Worm (Caenorhabditis elegans) whole organism, late embryonic: ENCODE measurements around the gene cpr-6.

ENCODE experiments used
- Y22D7AL.16 ChIP-seq: sonication (generic microtip); optimal IDR thresholded peaks from 2 replicates; lab custom pipeline; 2016; ENCODE audit warnings: missing genetic modification characterization, missing compliant biosample characterization
- ama-1 ChIP-seq: fragments of 150-350 bp; optimal IDR thresholded peaks from 2 replicates; lab custom pipeline; 2014
- ceh-48 ChIP-seq: sonication (generic microtip); optimal IDR thresholded peaks from 2 replicates; lab custom pipeline; 2016; ENCODE audit warnings: missing genetic modification characterization, inconsistent platforms, missing compliant biosample characterization
- dve-1 ChIP-seq: sonication (generic microtip); optimal IDR thresholded peaks from 2 replicates; lab custom pipeline; 2017; ENCODE audit warnings: antibody characterized with exemption, mild to moderate bottlenecking, missing genetic modification characterization, missing compliant biosample characterization
- fkh-10 ChIP-seq: fragments of 150-350 bp; optimal IDR thresholded peaks from 2 replicates; lab custom pipeline; 2014; ENCODE audit warnings: missing biosample characterization, missing genetic modification reagents, missing genetic modification characterization
- hlh-15 ChIP-seq: sonication (generic microtip); optimal IDR thresholded peaks from 2 replicates; lab custom pipeline; 2016; ENCODE audit warnings: missing genetic modification characterization, missing compliant biosample characterization
- lin-11 ChIP-seq: fragments of 200-800 bp; sonication (Bioruptor generic); optimal IDR thresholded peaks from 2 replicates; lab custom pipeline; 2018; ENCODE audit warnings: mild to moderate bottlenecking, missing genetic modification characterization, missing compliant biosample characterization
- nfya-1 ChIP-seq: sonication (generic microtip); optimal IDR thresholded peaks from 2 replicates; lab custom pipeline; 2017; ENCODE audit warnings: missing genetic modification characterization, mild to moderate bottlenecking, missing compliant biosample characterization, antibody characterized with exemption, moderate library complexity
- nhr-11 ChIP-seq: fragments of 150-350 bp; optimal IDR thresholded peaks from 2 replicates; lab custom pipeline; 2014; ENCODE audit warnings: missing biosample characterization, missing genetic modification characterization
- pag-3 ChIP-seq: sonication (generic microtip); optimal IDR thresholded peaks from 2 replicates; lab custom pipeline; 2016; ENCODE audit warnings: missing compliant biosample characterization, missing genetic modification characterization, borderline replicate concordance
- pha-2 ChIP-seq: sonication (generic microtip); optimal IDR thresholded peaks from 2 replicates; lab custom pipeline; 2017; ENCODE audit warnings: mild to moderate bottlenecking, missing genetic modification characterization, missing compliant biosample characterization
- sdc-2 ChIP-seq: sonication (generic microtip); optimal IDR thresholded peaks from 2 replicates; lab custom pipeline; 2016; ENCODE audit warnings: missing genotype, missing genetic modification characterization, missing compliant biosample characterization
- unc-3 ChIP-seq, 2 experiments: fragments of 200-800 bp in 1 of 2; sonication (Bioruptor generic) in 1 of 2; sonication (generic microtip) in 1 of 2; conservative IDR thresholded peaks in 1 of 2; optimal IDR thresholded peaks in 1 of 2; 2 replicates each; pipeline versions ENCODE4 v1.3.6 to Lab custom; 2016 to 2022; ENCODE audit warnings: missing compliant biosample characterization in 2 of 2, missing genetic modification characterization in 2 of 2, missing genetic modification reagents in 1 of 2
- ztf-16 ChIP-seq: sonication (generic microtip); optimal IDR thresholded peaks from 2 replicates; lab custom pipeline; 2017; ENCODE audit warnings: missing genetic modification characterization, missing compliant biosample characterization

ce11 chrX:6572987-6573386 is 34.0 kb upstream of the cpr-6 start:
- TF ChIP-seq pha-2 (tag; lab: Kevin White, UChicago) (no peak), nfya-1 (tag; lab: Kevin White, UChicago) (no peak), ztf-16 (tag; lab: Kevin White, UChicago) (no peak), Y22D7AL.16 (tag; lab: Kevin White, UChicago) (no peak), sdc-2 (no peak), hlh-15 (no peak), ama-1 (lab: Kevin White, UChicago) (no peak), nhr-11 (no peak), fkh-10 (GFP tag; lab: Kevin White, UChicago) (no peak), dve-1 (tag; lab: Kevin White, UChicago) (no peak), ceh-48 (tag; lab: Kevin White, UChicago) (no peak), unc-3 (GFP tag; conservative IDR thresholded peaks at IDR 0.05; lab: Robert Waterston, UW) (no peak), unc-3 (tag; optimal IDR thresholded peaks at IDR 0.05; lab: Kevin White, UChicago) (no peak), pag-3 (tag; lab: Kevin White, UChicago) (no peak), lin-11 (tag; lab: Kevin White, UChicago) (no peak)
